Fruit fly (Drosophila melanogaster) whole organism, embryonic: ENCODE measurements around the gene Rtnl1.

ENCODE experiments used
- Abd-B ChIP-seq: fragments of 200-800 bp; sonication (Bioruptor generic); optimal IDR thresholded peaks from 2 replicates; lab custom pipeline; 2018; ENCODE audit warnings: missing biosample characterization, mild to moderate bottlenecking, missing genetic modification characterization, moderate library complexity
- CG11504 ChIP-seq: fragments of 200-800 bp; sonication (Bioruptor generic); optimal IDR thresholded peaks from 3 replicates; lab custom pipeline; 2019; ENCODE audit warnings: missing biosample characterization, mild to moderate bottlenecking, missing genetic modification characterization, moderate library complexity
- CG1233 ChIP-seq: fragments of 200-800 bp; sonication (Bioruptor generic); optimal IDR thresholded peaks from 4 replicates; lab custom pipeline; 2018; ENCODE audit warnings: missing biosample characterization, mild to moderate bottlenecking, missing genetic modification characterization
- CG12659 ChIP-seq: fragments of 200-800 bp; sonication (Bioruptor generic); optimal IDR thresholded peaks from 3 replicates; lab custom pipeline; 2017; ENCODE audit warnings: mild to moderate bottlenecking, missing biosample characterization, missing genetic modification reagents, missing genetic modification characterization
- CG14014 ChIP-seq: fragments of 200-800 bp; sonication (Bioruptor generic); IDR thresholded peaks from 2 replicates; pipeline ENCODE4 v1.3.6; 2022; ENCODE audit warnings: missing biosample characterization, missing genetic modification characterization
- CG17359 ChIP-seq: fragments of 200-800 bp; sonication (Bioruptor generic); optimal IDR thresholded peaks from 3 replicates; lab custom pipeline; 2018; ENCODE audit warnings: missing biosample characterization, mild to moderate bottlenecking, missing genetic modification characterization, moderate library complexity
- CG18262 ChIP-seq: fragments of 200-800 bp; optimal IDR thresholded peaks from 3 replicates; lab custom pipeline; 2019; ENCODE audit warnings: missing biosample characterization, mild to moderate bottlenecking, missing genetic modification characterization, moderate library complexity
- CG2116 ChIP-seq: fragments of 200-800 bp; sonication (Bioruptor generic); optimal IDR thresholded peaks from 3 replicates; lab custom pipeline; 2018; ENCODE audit warnings: missing biosample characterization, mild to moderate bottlenecking, missing genetic modification characterization
- CG2678 ChIP-seq: fragments of 200-800 bp; sonication (Bioruptor generic); optimal IDR thresholded peaks from 3 replicates; lab custom pipeline; 2019; ENCODE audit warnings: missing biosample characterization, mild to moderate bottlenecking, missing genetic modification characterization, moderate library complexity
- CG4707 ChIP-seq: fragments of 200-800 bp; sonication (Bioruptor generic); optimal IDR thresholded peaks from 2 replicates; lab custom pipeline; 2018; ENCODE audit warnings: missing biosample characterization, mild to moderate bottlenecking, missing genetic modification characterization, moderate library complexity
- CG6175 ChIP-seq: fragments of 200-800 bp; sonication (Bioruptor generic); IDR thresholded peaks from 3 replicates; pipeline ENCODE4 v1.3.6; 2022; ENCODE audit warnings: missing biosample characterization, missing genetic modification characterization
- CG6854 ChIP-seq: fragments of 200-800 bp; sonication (Bioruptor generic); optimal IDR thresholded peaks from 3 replicates; lab custom pipeline; 2017; ENCODE audit warnings: missing biosample characterization, mild to moderate bottlenecking, missing genetic modification characterization
- CG7963 ChIP-seq: fragments of 200-800 bp; sonication (Bioruptor generic); IDR thresholded peaks from 3 replicates; pipeline ENCODE4 v1.3.6; 2022; ENCODE audit warnings: missing biosample characterization, missing genetic modification characterization; ENCODE audit not compliant: partially characterized antibody
- CG8290 ChIP-seq, 3 experiments: fragments of 200-800 bp; sonication (Bioruptor generic); optimal IDR thresholded peaks; 2 replicates each; lab custom pipeline; 2016 to 2019; ENCODE audit warnings: missing biosample characterization in 3 of 3, missing genetic modification characterization in 3 of 3, mild to moderate bottlenecking in 2 of 3, moderate library complexity in 1 of 3
- CG8388 ChIP-seq: fragments of 200-800 bp; sonication (Bioruptor generic); optimal IDR thresholded peaks from 2 replicates; lab custom pipeline; 2019; ENCODE audit warnings: missing biosample characterization, mild to moderate bottlenecking, missing genetic modification characterization, moderate library complexity
- CG8478 ChIP-seq: fragments of >200 bp; optimal IDR thresholded peaks from 2 replicates; lab custom pipeline; 2018
- CG9817 ChIP-seq: fragments of 200-800 bp; sonication (Bioruptor generic); optimal IDR thresholded peaks from 2 replicates; lab custom pipeline; 2018; ENCODE audit warnings: missing biosample characterization, mild to moderate bottlenecking, missing genetic modification characterization, moderate library complexity
- D19B ChIP-seq: fragments of 200-800 bp; sonication (Bioruptor generic); optimal IDR thresholded peaks from 2 replicates; lab custom pipeline; 2017; ENCODE audit warnings: missing biosample characterization, mild to moderate bottlenecking, missing genetic modification characterization
- Doc3 ChIP-seq: fragments of 200-800 bp; sonication (Bioruptor generic); IDR thresholded peaks from 3 replicates; pipeline ENCODE4 v1.3.6; 2022; ENCODE audit warnings: missing biosample characterization, missing genetic modification characterization; ENCODE audit not compliant: partially characterized antibody
- Dref ChIP-seq: fragments of 200-800 bp; sonication (Bioruptor generic); IDR thresholded peaks from 2 replicates; pipeline ENCODE4 v1.3.6; 2022; ENCODE audit warnings: missing biosample characterization, missing genetic modification characterization
- E2f1 ChIP-seq: fragments of 200-800 bp; sonication (Bioruptor generic); IDR thresholded peaks from 2 replicates; pipeline ENCODE4 v1.3.6; 2022; ENCODE audit warnings: missing biosample characterization, missing genetic modification characterization
- Fer2 ChIP-seq: fragments of 200-800 bp; sonication (Bioruptor generic); optimal IDR thresholded peaks from 2 replicates; lab custom pipeline; 2018; ENCODE audit warnings: missing biosample characterization, mild to moderate bottlenecking, missing genetic modification characterization, moderate library complexity
- HLH3B ChIP-seq: fragments of 200-800 bp; sonication (Bioruptor generic); IDR thresholded peaks from 2 replicates; pipeline ENCODE4 v1.3.6; 2022; ENCODE audit warnings: missing biosample characterization, missing genetic modification characterization
- Hr51 ChIP-seq, 2 experiments: fragments of 200-800 bp; sonication (Bioruptor generic); optimal IDR thresholded peaks; 2 replicates in 1 of 2; 3 replicates in 1 of 2; lab custom pipeline; 2016 to 2018; ENCODE audit warnings: missing biosample characterization in 2 of 2, missing genetic modification characterization in 2 of 2, mild to moderate bottlenecking in 1 of 2, moderate library complexity in 1 of 2
- Hsf ChIP-seq: fragments of 200-800 bp; sonication (Bioruptor generic); optimal IDR thresholded peaks from 3 replicates; lab custom pipeline; 2016; ENCODE audit warnings: missing biosample characterization, missing genetic modification characterization
- Jarid2 ChIP-seq: fragments of 200-800 bp; sonication (Bioruptor generic); optimal IDR thresholded peaks from 3 replicates; lab custom pipeline; 2017; ENCODE audit warnings: mild to moderate bottlenecking, missing biosample characterization, missing genetic modification reagents, missing genetic modification characterization
- MESR4 ChIP-seq: fragments of 200-800 bp; sonication (Bioruptor generic); optimal IDR thresholded peaks from 2 replicates; lab custom pipeline; 2018; ENCODE audit warnings: missing biosample characterization, mild to moderate bottlenecking, missing genetic modification characterization, moderate library complexity
- Mes4 ChIP-seq: fragments of 200-800 bp; sonication (Bioruptor generic); optimal IDR thresholded peaks from 2 replicates; lab custom pipeline; 2016; ENCODE audit warnings: missing biosample characterization, missing genetic modification characterization
- Nf-YC ChIP-seq: fragments of 200-800 bp; optimal IDR thresholded peaks from 3 replicates; lab custom pipeline; 2019; ENCODE audit warnings: missing biosample characterization, mild to moderate bottlenecking, missing genetic modification characterization, moderate library complexity
- Sry-β ChIP-seq: fragments of 200-800 bp; sonication (Bioruptor generic); optimal IDR thresholded peaks from 2 replicates; lab custom pipeline; 2018; ENCODE audit warnings: missing biosample characterization, mild to moderate bottlenecking, missing genetic modification characterization, moderate library complexity
- cg ChIP-seq: fragments of 200-800 bp; sonication (Bioruptor generic); optimal IDR thresholded peaks from 3 replicates; lab custom pipeline; 2019; ENCODE audit warnings: missing biosample characterization, mild to moderate bottlenecking, missing genetic modification characterization, moderate library complexity
- dmrt99B ChIP-seq: fragments of 200-800 bp; sonication (Bioruptor generic); optimal IDR thresholded peaks from 2 replicates; lab custom pipeline; 2018; ENCODE audit warnings: missing biosample characterization, mild to moderate bottlenecking, missing genetic modification characterization, moderate library complexity
- dysf ChIP-seq: fragments of 200-800 bp; sonication (Bioruptor generic); IDR thresholded peaks from 3 replicates; pipeline ENCODE4 v1.3.6; 2022; ENCODE audit warnings: missing biosample characterization, missing genetic modification characterization
- ftz-f1 ChIP-seq: fragments of 200-800 bp; sonication (Bioruptor generic); optimal IDR thresholded peaks from 2 replicates; lab custom pipeline; 2016; ENCODE audit warnings: missing biosample characterization, missing genetic modification characterization
- gem ChIP-seq: fragments of 200-800 bp; sonication (Bioruptor generic); optimal IDR thresholded peaks from 2 replicates; lab custom pipeline; 2019; ENCODE audit warnings: missing biosample characterization, mild to moderate bottlenecking, missing genetic modification characterization, moderate library complexity
- gt ChIP-seq: fragments of 200-800 bp; sonication (Bioruptor generic); IDR thresholded peaks from 2 replicates; pipeline ENCODE4 v1.3.6; 2022; ENCODE audit warnings: missing biosample characterization, missing genetic modification characterization
- inv ChIP-seq: fragments of 200-800 bp; sonication (Bioruptor generic); IDR thresholded peaks from 2 replicates; pipeline ENCODE4 v1.3.6; 2022; ENCODE audit warnings: missing biosample characterization, missing genetic modification characterization; ENCODE audit not compliant: partially characterized antibody
- kay ChIP-seq: fragments of 200-800 bp; sonication (Bioruptor generic); optimal IDR thresholded peaks from 2 replicates; lab custom pipeline; 2016; ENCODE audit warnings: missing biosample characterization, missing genetic modification characterization
- lilli ChIP-seq: fragments of 200-800 bp; sonication (Bioruptor generic); optimal IDR thresholded peaks from 3 replicates; lab custom pipeline; 2016; ENCODE audit warnings: missing biosample characterization, missing genetic modification characterization
- mam ChIP-seq: fragments of 200-800 bp; sonication (Bioruptor generic); optimal IDR thresholded peaks from 3 replicates; lab custom pipeline; 2016; ENCODE audit warnings: missing biosample characterization, missing genetic modification characterization
- onecut ChIP-seq: fragments of 200-800 bp; sonication (Bioruptor generic); IDR thresholded peaks from 2 replicates; pipeline ENCODE4 v1.3.6; 2022; ENCODE audit warnings: missing biosample characterization, missing genetic modification characterization
- peb ChIP-seq: fragments of 200-800 bp; sonication (Bioruptor generic); IDR thresholded peaks from 2 replicates; pipeline ENCODE4 v1.3.6; 2022; ENCODE audit warnings: missing biosample characterization, missing genetic modification characterization
- phol ChIP-seq: fragments of 200-800 bp; sonication (Bioruptor generic); optimal IDR thresholded peaks from 3 replicates; lab custom pipeline; 2018; ENCODE audit warnings: missing biosample characterization, mild to moderate bottlenecking, missing genetic modification characterization, moderate library complexity
- pnt ChIP-seq: fragments of 200-800 bp; sonication (Bioruptor generic); optimal IDR thresholded peaks from 3 replicates; lab custom pipeline; 2016; ENCODE audit warnings: missing biosample characterization, missing genetic modification characterization
- twi ChIP-seq: fragments of 200-800 bp; optimal IDR thresholded peaks from 2 replicates; lab custom pipeline; 2019; ENCODE audit warnings: missing biosample characterization, mild to moderate bottlenecking, missing genetic modification characterization, moderate library complexity
- vnd ChIP-seq: fragments of 200-800 bp; sonication (Bioruptor generic); IDR thresholded peaks from 3 replicates; pipeline ENCODE4 v1.3.6; 2022; ENCODE audit warnings: missing biosample characterization, missing genetic modification characterization; ENCODE audit not compliant: partially characterized antibody
- wor ChIP-seq: fragments of 200-800 bp; sonication (Bioruptor generic); IDR thresholded peaks from 2 replicates; pipeline ENCODE4 v1.3.6; 2022; ENCODE audit warnings: missing biosample characterization, missing genetic modification characterization

The Rtnl1 gene

DNA sequence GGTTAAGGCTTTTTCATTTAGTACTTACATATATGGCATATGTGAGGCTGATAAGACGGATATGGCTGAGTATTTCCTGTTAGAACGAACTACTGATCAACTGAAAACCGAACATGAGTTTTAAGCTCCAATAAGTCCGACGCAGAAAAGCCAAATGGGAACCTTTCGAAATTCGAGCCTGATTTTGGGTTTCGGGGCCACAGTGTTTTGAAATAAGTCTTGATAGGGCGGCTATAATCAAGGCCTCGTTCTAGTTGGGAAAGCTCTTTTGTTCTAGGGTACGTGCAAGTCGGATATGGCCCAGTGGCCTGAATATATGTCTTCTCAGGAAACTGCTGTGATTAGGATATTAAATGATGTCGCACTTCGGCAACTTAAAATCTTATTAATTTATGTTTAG is 18.6 kb upstream of the Rtnl1 start, which contains the start of gene vkg:
Gene vkg (minus strand): TSS at position 101 of the 400 bp plus-strand sequence.
- TF ChIP-seq CG7963 (GFP tag; lab: Robert Waterston, UW) (no peak), CG8478 (lab: Kevin White, UChicago) (no peak), kay (GFP tag; lab: Kevin White, UChicago) (no peak), onecut (GFP tag; lab: Robert Waterston, UW) (no peak), MESR4 (GFP tag; lab: Kevin White, UChicago) (no peak), CG9817 (tag; lab: Kevin White, UChicago) (no peak), Sry-β (no peak), vnd (GFP tag; lab: Robert Waterston, UW) (no peak), CG8290 (GFP tag; optimal IDR thresholded peaks at IDR 0.05; lab: Kevin White, UChicago) (no peak), CG8290 (tag; optimal IDR thresholded peaks at IDR 0.05; lab: Kevin White, UChicago) (no peak), inv (GFP tag; lab: Robert Waterston, UW) (no peak)

DNA sequence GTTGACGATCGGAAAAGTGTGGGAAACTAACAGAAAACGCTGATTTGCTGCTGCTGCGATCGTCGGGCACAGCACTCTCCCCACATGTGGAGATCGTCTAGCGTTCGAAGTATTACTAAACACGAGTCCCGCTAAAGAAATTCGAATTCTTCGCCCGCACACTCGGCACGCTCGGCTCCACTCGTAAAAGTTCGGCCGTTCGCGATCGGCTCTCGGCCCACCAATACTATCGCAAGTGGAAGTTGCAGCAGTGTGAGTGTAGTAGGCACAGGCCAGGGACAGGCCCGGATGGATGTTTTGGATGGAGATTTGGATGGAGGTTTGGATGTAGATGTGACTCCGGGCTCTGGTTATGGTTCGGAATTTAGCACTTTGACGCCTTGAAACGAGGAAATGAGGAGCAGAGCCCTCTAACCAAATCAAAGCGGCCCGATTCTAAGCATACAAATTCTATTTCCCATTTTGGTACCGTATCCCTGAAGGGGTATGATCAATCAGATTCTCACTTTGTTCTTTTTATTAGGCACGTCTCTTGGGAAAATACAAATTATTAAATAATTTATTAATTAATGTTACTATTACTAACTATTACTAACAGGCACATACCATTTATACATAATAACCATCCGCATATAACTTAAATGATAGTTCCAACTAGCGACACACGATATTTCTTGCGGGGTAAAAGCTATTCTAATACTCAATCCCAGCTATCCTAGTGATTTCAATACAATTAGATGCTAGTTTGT is 18.0 kb upstream of the Rtnl1 start:
- peak; percentile 33 for TF ChIP-seq Jarid2 (GFP tag; lab: Kevin White, UChicago)
- no peak for TF ChIP-seq CG17359 (tag; lab: Kevin White, UChicago)
- peak; percentile 37 for TF ChIP-seq ftz-f1 (GFP tag; lab: Kevin White, UChicago)
- peak; percentile 46 for TF ChIP-seq cg (GFP tag; lab: Kevin White, UChicago)
- no peak; the same call in 2 of the 3 replicates for TF ChIP-seq dysf (GFP tag; lab: Robert Waterston, UW)
- no peak for TF ChIP-seq Hsf
- no peak for TF ChIP-seq Abd-B (GFP tag; lab: Kevin White, UChicago)
- 0 out of 3 replicates have a peak, but pooled peaks have one; percentile 30 for TF ChIP-seq Doc3 (GFP tag; lab: Robert Waterston, UW)
- peak; percentile 44 for TF ChIP-seq gem (tag; lab: Kevin White, UChicago)
- TF ChIP-seq gt (GFP tag; lab: Robert Waterston, UW): no peak
- TF ChIP-seq CG6854: no peak
- TF ChIP-seq phol: no peak
- TF ChIP-seq Nf-YC (tag; lab: Kevin White, UChicago): peak; percentile 51
- no peak for TF ChIP-seq CG14014 (GFP tag; lab: Robert Waterston, UW)
- no peak for TF ChIP-seq E2f1
- TF ChIP-seq CG2678 (tag; lab: Kevin White, UChicago): peak; percentile 32
- peak; percentile 92 for TF ChIP-seq D19B
- no peak for TF ChIP-seq mam
- TF ChIP-seq CG6175 (GFP tag; lab: Robert Waterston, UW): no peak
- TF ChIP-seq wor (GFP tag; lab: Robert Waterston, UW): no peak
- TF ChIP-seq dmrt99B (tag; lab: Kevin White, UChicago): no peak
- no peak for TF ChIP-seq pnt (GFP tag; lab: Kevin White, UChicago)
- no peak for TF ChIP-seq CG4707 (GFP tag; lab: Kevin White, UChicago)
- TF ChIP-seq Hr51 (GFP tag; optimal IDR thresholded peaks at IDR 0.05; lab: Kevin White, UChicago): peak in 1 of 2 experiments; percentile 0
- peak; percentile 0 for TF ChIP-seq CG18262 (tag; lab: Kevin White, UChicago)
- TF ChIP-seq CG8388 (GFP tag; lab: Kevin White, UChicago): no peak
- TF ChIP-seq lilli: peak; percentile 9
- no peak for TF ChIP-seq CG2116 (GFP tag; lab: Kevin White, UChicago)
- TF ChIP-seq CG12659 (GFP tag; lab: Kevin White, UChicago): no peak
- no peak for TF ChIP-seq Fer2 (tag; lab: Kevin White, UChicago)
- TF ChIP-seq peb (GFP tag; lab: Robert Waterston, UW): no peak
- peak; percentile 11 for TF ChIP-seq CG11504
- TF ChIP-seq twi (tag; lab: Kevin White, UChicago): no peak
- no peak for TF ChIP-seq Dref (GFP tag; lab: Robert Waterston, UW)
- no peak for TF ChIP-seq Mes4
- TF ChIP-seq CG1233: no peak
- TF ChIP-seq HLH3B: no peak
